Worm (Caenorhabditis elegans) whole organism, L4/young adult: ENCODE data around the gene mgl-3.

ENCODE experiments used
- W03F9.2 ChIP-seq: fragments of 150-350 bp; optimal IDR thresholded peaks from 2 replicates; lab custom pipeline; 2014; ENCODE audit warnings: missing biosample characterization, missing genetic modification characterization
- dao-5 ChIP-seq: sonication (generic microtip); optimal IDR thresholded peaks from 2 replicates; lab custom pipeline; 2016; ENCODE audit warnings: missing genotype, missing genetic modification characterization, moderate library complexity, missing compliant biosample characterization
- him-1 ChIP-seq: sonication (generic microtip); optimal IDR thresholded peaks from 2 replicates; lab custom pipeline; 2016; ENCODE audit warnings: missing genotype, missing genetic modification reagents, missing genetic modification characterization, missing compliant biosample characterization

DNA sequence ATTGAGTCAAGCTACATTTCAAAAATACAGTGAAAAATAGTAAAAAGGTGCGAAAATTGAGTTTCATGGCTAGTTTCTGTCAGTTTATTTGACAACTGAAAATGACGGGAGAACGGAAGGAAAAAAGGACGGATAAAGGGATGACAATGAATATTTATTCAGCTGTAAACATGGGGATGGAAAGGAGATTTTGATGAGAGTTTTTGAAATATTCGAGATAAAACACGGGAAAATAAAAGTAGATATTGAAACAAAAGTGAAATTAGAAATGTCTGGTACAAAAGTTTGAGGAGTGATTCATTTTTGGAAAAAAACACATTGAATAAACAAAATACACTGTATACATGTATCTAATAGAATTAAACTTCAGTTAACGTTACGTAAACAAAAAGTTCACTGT, 43.4 kb downstream of the mgl-3 start, which contains the start of gene T11F8.12:
- TF ChIP-seq him-1 (no peak), dao-5 (tag; lab: Kevin White, UChicago) (no peak), W03F9.2 (tag; lab: Kevin White, UChicago) (no peak)
